Worm (Caenorhabditis elegans) whole organism, L2 larva: ENCODE results near the gene K09D9.14.
A peak's percentile ranks its signal among the peaks of the same experiment; 100 is the strongest.

Experiments
- Y55F3AM.14 ChIP-seq: fragments of 200-800 bp; sonication (Bioruptor generic); optimal IDR thresholded peaks from 2 replicates; lab custom pipeline; 2018; ENCODE audit warnings: mild to moderate bottlenecking, missing genetic modification characterization, missing compliant biosample characterization
- alr-1 ChIP-seq: fragments of 150-350 bp; optimal IDR thresholded peaks from 2 replicates; lab custom pipeline; 2014; ENCODE audit warnings: missing biosample characterization, missing genetic modification characterization
- aly-2 ChIP-seq: fragments of 150-350 bp; optimal IDR thresholded peaks from 2 replicates; lab custom pipeline; 2014; ENCODE audit warnings: missing biosample characterization, missing genetic modification characterization
- blmp-1 ChIP-seq: sonication (generic microtip); optimal IDR thresholded peaks from 2 replicates; lab custom pipeline; 2017; ENCODE audit warnings: missing genetic modification characterization, mild to moderate bottlenecking, missing compliant biosample characterization, antibody characterized with exemption, moderate library complexity; ENCODE audit not compliant: insufficient read depth
- ceh-16 ChIP-seq: fragments of 150-350 bp; optimal IDR thresholded peaks from 2 replicates; lab custom pipeline; 2014; ENCODE audit warnings: missing biosample characterization, missing genetic modification characterization
- crh-2 ChIP-seq: sonication (generic microtip); optimal IDR thresholded peaks from 2 replicates; lab custom pipeline; 2017; ENCODE audit warnings: missing biosample characterization, missing genetic modification characterization
- dmd-4 ChIP-seq: sonication (generic microtip); optimal IDR thresholded peaks from 2 replicates; lab custom pipeline; 2017; ENCODE audit warnings: missing biosample characterization, missing genetic modification characterization
- egl-27 ChIP-seq: sonication (generic microtip); optimal IDR thresholded peaks from 3 replicates; lab custom pipeline; 2017; ENCODE audit warnings: missing biosample characterization, missing genetic modification reagents, missing genetic modification characterization
- elt-1 ChIP-seq: fragments of 150-350 bp; optimal IDR thresholded peaks from 2 replicates; lab custom pipeline; 2014; ENCODE audit warnings: missing biosample characterization, missing genetic modification characterization
- fos-1 ChIP-seq: fragments of 150-350 bp; optimal IDR thresholded peaks from 2 replicates; lab custom pipeline; 2014; ENCODE audit warnings: missing biosample characterization, missing genetic modification characterization
- gmeb-1 ChIP-seq: fragments of 150-350 bp; optimal IDR thresholded peaks from 2 replicates; lab custom pipeline; 2014; ENCODE audit warnings: missing biosample characterization, missing genetic modification characterization
- lin-13 ChIP-seq: fragments of 150-350 bp; optimal IDR thresholded peaks from 2 replicates; lab custom pipeline; 2014; ENCODE audit warnings: missing biosample characterization, missing genetic modification reagents, missing genetic modification characterization
- lsy-2 ChIP-seq, 2 experiments: fragments of 150-350 bp in 1 of 2; sonication (generic microtip) in 1 of 2; optimal IDR thresholded peaks; 2 replicates each; lab custom pipeline; 2014 to 2017; ENCODE audit warnings: missing biosample characterization in 2 of 2, missing genetic modification characterization in 2 of 2
- mab-5 ChIP-seq: fragments of 150-350 bp; optimal IDR thresholded peaks from 2 replicates; lab custom pipeline; 2014; ENCODE audit warnings: missing biosample characterization, missing genetic modification characterization
- mbf-1 ChIP-seq: sonication (generic microtip); optimal IDR thresholded peaks from 2 replicates; lab custom pipeline; 2017; ENCODE audit warnings: missing biosample characterization, missing genetic modification characterization
- nhr-10 ChIP-seq: sonication (generic microtip); optimal IDR thresholded peaks from 2 replicates; lab custom pipeline; 2017; ENCODE audit warnings: missing biosample characterization, missing genetic modification characterization
- nhr-11 ChIP-seq: fragments of 150-350 bp; optimal IDR thresholded peaks from 2 replicates; lab custom pipeline; 2014; ENCODE audit warnings: missing biosample characterization, missing genetic modification characterization
- nhr-129 ChIP-seq: fragments of 150-350 bp; optimal IDR thresholded peaks from 2 replicates; lab custom pipeline; 2014; ENCODE audit warnings: missing biosample characterization, missing genetic modification characterization
- nhr-21 ChIP-seq: fragments of 150-350 bp; optimal IDR thresholded peaks from 2 replicates; lab custom pipeline; 2014; ENCODE audit warnings: missing biosample characterization, missing genetic modification characterization
- nhr-23 ChIP-seq: fragments of 150-350 bp; optimal IDR thresholded peaks from 2 replicates; lab custom pipeline; 2014; ENCODE audit warnings: missing biosample characterization, missing genetic modification reagents, missing genetic modification characterization
- nhr-237 ChIP-seq: fragments of 150-350 bp; optimal IDR thresholded peaks from 2 replicates; lab custom pipeline; 2014; ENCODE audit warnings: missing biosample characterization, missing genetic modification characterization
- skn-1 ChIP-seq: sonication (generic microtip); optimal IDR thresholded peaks from 2 replicates; lab custom pipeline; 2017; ENCODE audit warnings: missing biosample characterization, missing genetic modification characterization
- sma-9 ChIP-seq, 2 experiments: fragments of 150-350 bp in 1 of 2; sonication (generic microtip) in 1 of 2; optimal IDR thresholded peaks; 2 replicates each; lab custom pipeline; 2014 to 2016; ENCODE audit warnings: missing genetic modification characterization in 2 of 2, mild to moderate bottlenecking in 1 of 2, missing biosample characterization in 1 of 2, missing compliant biosample characterization in 1 of 2, missing genetic modification reagents in 1 of 2, moderate library complexity in 1 of 2
- snpc-4 ChIP-seq: fragments of 150-350 bp; optimal IDR thresholded peaks from 2 replicates; lab custom pipeline; 2014; ENCODE audit warnings: missing biosample characterization, missing genetic modification characterization
- unc-55 ChIP-seq: fragments of 150-350 bp; sonication (generic microtip); optimal IDR thresholded peaks from 3 replicates; lab custom pipeline; 2014; ENCODE audit warnings: missing biosample characterization, missing genetic modification reagents, missing genetic modification characterization
- unc-62 ChIP-seq: fragments of 150-350 bp; optimal IDR thresholded peaks from 2 replicates; lab custom pipeline; 2014; ENCODE audit warnings: missing biosample characterization, missing genetic modification reagents, missing genetic modification characterization
- zag-1 ChIP-seq: fragments of 150-350 bp; optimal IDR thresholded peaks from 2 replicates; lab custom pipeline; 2014; ENCODE audit warnings: missing biosample characterization, missing genetic modification characterization

K09D9.14 gene

ce11 chrV:4035811-4036210, 14.1 kb upstream of the K09D9.14 start, which contains the start of gene C49G7.13:
C49G7.13 (plus strand) TSS chrV:4036111.
- TF ChIP-seq zag-1 (tag; lab: Kevin White, UChicago) (no peak), mab-5 (tag; lab: Kevin White, UChicago) (no peak), aly-2 (tag; lab: Kevin White, UChicago) (no peak), gmeb-1 (tag; lab: Kevin White, UChicago) (no peak), unc-55 (GFP tag; lab: Kevin White, UChicago) (no peak)

- no peak for TF ChIP-seq Y55F3AM.14
- no peak for TF ChIP-seq nhr-21 (tag; lab: Kevin White, UChicago)
Measured at ce11 chrV:4034303-4034702, 12.6 kb upstream of the K09D9.14 start, which contains the start of gene C49G7.7. C49G7.7 (plus strand) TSS chrV:4034476.

ce11 chrV:4031319-4031718, 9.6 kb upstream of the K09D9.14 start, which contains the start of gene cyp-35A4:
cyp-35A4 (plus strand) TSS chrV:4031619.
- TF ChIP-seq snpc-4 (no peak), alr-1 (no peak), nhr-237 (tag; lab: Kevin White, UChicago) (no peak), unc-55 (GFP tag; lab: Kevin White, UChicago) (no peak), nhr-10 (tag; lab: Kevin White, UChicago) (no peak), sma-9 (GFP tag; optimal IDR thresholded peaks at IDR 0.05; lab: Kevin White, UChicago) (no peak), sma-9 (tag; optimal IDR thresholded peaks at IDR 0.05; lab: Kevin White, UChicago) (no peak), egl-27 (tag; lab: Kevin White, UChicago) (no peak), elt-1 (tag; lab: Kevin White, UChicago) (no peak), lin-13 (GFP tag; lab: Kevin White, UChicago) (no peak), nhr-21 (tag; lab: Kevin White, UChicago) (no peak), mbf-1 (tag; lab: Kevin White, UChicago) (no peak), nhr-23 (tag; lab: Kevin White, UChicago) (no peak)

ce11 chrV:4029627-4030026, 8.0 kb upstream of the K09D9.14 start:
- TF ChIP-seq zag-1 (tag; lab: Kevin White, UChicago) (no peak), sma-9 (GFP tag; optimal IDR thresholded peaks at IDR 0.05; lab: Kevin White, UChicago) (peak; percentile 20), sma-9 (tag; optimal IDR thresholded peaks at IDR 0.05; lab: Kevin White, UChicago) (no peak), fos-1 (peak; percentile 7), ceh-16 (no peak), nhr-129 (tag; lab: Kevin White, UChicago) (peak; percentile 23)

ce11 chrV:4024777-4025176, 3.1 kb upstream of the K09D9.14 start, which contains the start of gene K09D9.1:
K09D9.1 (plus strand) TSS chrV:4025047.
- TF ChIP-seq fos-1 (peak; percentile 97), unc-55 (GFP tag; lab: Kevin White, UChicago) (no peak), unc-62 (GFP tag; lab: Kevin White, UChicago) (no peak), gmeb-1 (tag; lab: Kevin White, UChicago) (peak; percentile 46), sma-9 (GFP tag; optimal IDR thresholded peaks at IDR 0.05; lab: Kevin White, UChicago) (peak; percentile 59), sma-9 (tag; optimal IDR thresholded peaks at IDR 0.05; lab: Kevin White, UChicago) (no peak), crh-2 (tag; lab: Kevin White, UChicago) (peak; percentile 34), nhr-129 (tag; lab: Kevin White, UChicago) (peak; percentile 86), skn-1 (peak; percentile 67)

ce11 chrV:4022309-4022708, 633 bp upstream of the K09D9.14 start, which contains the start of gene cyp-35A3:
cyp-35A3 (plus strand) TSS chrV:4022609.
- no peak for TF ChIP-seq nhr-11 (tag; lab: Kevin White, UChicago)
- no peak for TF ChIP-seq zag-1 (tag; lab: Kevin White, UChicago)
- TF ChIP-seq nhr-237 (tag; lab: Kevin White, UChicago), result no peak
- no peak for TF ChIP-seq mab-5 (tag; lab: Kevin White, UChicago)
- TF ChIP-seq dmd-4 (tag; lab: Kevin White, UChicago), result no peak
- no peak for TF ChIP-seq unc-62 (GFP tag; lab: Kevin White, UChicago)
- TF ChIP-seq lsy-2 (tag; optimal IDR thresholded peaks at IDR 0.05; lab: Kevin White, UChicago), result no peak
- TF ChIP-seq nhr-23 (tag; lab: Kevin White, UChicago), result no peak
- no peak for TF ChIP-seq nhr-129 (tag; lab: Kevin White, UChicago)

DNA sequence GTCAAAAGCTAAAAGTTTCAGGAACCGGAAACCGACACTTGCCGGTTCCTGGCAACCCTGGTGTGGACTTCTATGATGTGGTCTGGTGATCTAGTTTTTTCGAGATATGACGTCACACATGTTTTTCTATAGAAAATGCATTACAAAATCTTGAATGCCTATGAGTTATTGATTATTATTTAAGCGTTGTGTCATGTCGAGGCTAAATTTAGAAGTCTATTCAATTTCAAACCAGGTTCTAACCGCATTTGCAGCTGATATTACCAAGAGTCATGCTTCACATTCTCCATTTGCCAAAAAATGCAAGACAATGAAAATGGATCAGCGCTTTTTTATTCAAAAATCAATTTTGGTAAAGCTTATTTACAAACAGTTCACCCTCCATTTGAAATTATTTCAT, 2.5 kb downstream of the K09D9.14 start, which contains the start of gene K09D9.3:
Gene K09D9.3 (plus strand): TSS at position 301 of the 400 bp plus-strand sequence.
- no peak for TF ChIP-seq blmp-1 (tag; lab: Kevin White, UChicago)
- no peak for TF ChIP-seq mbf-1 (tag; lab: Kevin White, UChicago)
- no peak for TF ChIP-seq sma-9 (GFP tag; optimal IDR thresholded peaks at IDR 0.05; lab: Kevin White, UChicago)
- no peak for TF ChIP-seq sma-9 (tag; optimal IDR thresholded peaks at IDR 0.05; lab: Kevin White, UChicago)
